Fruit fly (Drosophila melanogaster): ENCODE data around the gene Mtr4.

The Mtr4 gene

dm6 chr2L:15750523-15751258, 1.4 kb upstream of the Mtr4 start, which contains the start of gene ND-B17 (continued):
- TF ChIP-seq CG42726 (GFP tag; IDR thresholded peaks at IDR 0.05; ENCODE audit: partially characterized antibody) (no peak), CG11695 (GFP tag; IDR thresholded peaks at IDR 0.05) (no peak), CG10147 (GFP tag; optimal IDR thresholded peaks at IDR 0.05) (no peak), CG11696 (GFP tag; IDR thresholded peaks at IDR 0.05) (no peak), stc (GFP tag; IDR thresholded peaks at IDR 0.05) (0 out of 2 replicates have a peak, but pooled peaks have one; percentile 21), lab (GFP tag; optimal IDR thresholded peaks at IDR 0.05) (no peak), inv (GFP tag; IDR thresholded peaks at IDR 0.05; ENCODE audit: partially characterized antibody) (no peak), wor (GFP tag; IDR thresholded peaks at IDR 0.05) (no peak), chn (GFP tag; optimal IDR thresholded peaks at IDR 0.05) (peak; percentile 62), al (GFP tag; IDR thresholded peaks at IDR 0.05) (peak; percentile 68), pita (GFP tag; optimal IDR thresholded peaks at IDR 0.05) (no peak), Hr3 (GFP tag; optimal IDR thresholded peaks at IDR 0.05) (peak; percentile 46), croc (GFP tag; conservative IDR thresholded peaks at IDR 0.05) (no peak), seq (GFP tag; IDR thresholded peaks at IDR 0.05) (no peak), Meics (GFP tag; optimal IDR thresholded peaks at IDR 0.05) (no peak), CG13287 (GFP tag; IDR thresholded peaks at IDR 0.05; ENCODE audit: partially characterized antibody) (peak; percentile 59), Optix (GFP tag; IDR thresholded peaks at IDR 0.05) (no peak), Abd-B (GFP tag; optimal IDR thresholded peaks at IDR 0.05) (no peak), dpn (GFP tag; optimal IDR thresholded peaks at IDR 0.05) (peak; percentile 26 to 69), CG12942 (GFP tag; optimal IDR thresholded peaks at IDR 0.05) (peak; percentile 55), CG7357 (GFP tag; IDR thresholded peaks at IDR 0.05) (no peak), CG14860 (GFP tag; IDR thresholded peaks at IDR 0.05; ENCODE audit: partially characterized antibody) (no peak), vfl (GFP tag; optimal IDR thresholded peaks at IDR 0.05) (peak; percentile 18), vvl (GFP tag; IDR thresholded peaks at IDR 0.05) (peak; percentile 59; the same call in 1 of the 2 replicates), Ets97D (GFP tag; optimal IDR thresholded peaks at IDR 0.05) (peak; percentile 43), CG15601 (tag; optimal IDR thresholded peaks at IDR 0.05) (peak; percentile 17), ATbp (GFP tag; optimal IDR thresholded peaks at IDR 0.05) (no peak)

- no peak for TF ChIP-seq tin (GFP tag; optimal IDR thresholded peaks at IDR 0.05)
- TF ChIP-seq CG18619 (GFP tag; optimal IDR thresholded peaks at IDR 0.05) = peak; percentile 14
- TF ChIP-seq tgo (GFP tag; IDR thresholded peaks at IDR 0.05) = peak; percentile 44; the same call in 1 of the 3 replicates
- TF ChIP-seq sens (GFP tag) = peak; percentile 39
- TF ChIP-seq D19B (GFP tag; optimal IDR thresholded peaks at IDR 0.05) = peak; percentile 71
- TF ChIP-seq CG18764 (GFP tag; optimal IDR thresholded peaks at IDR 0.05) = no peak
- 0 out of 3 replicates have a peak, but pooled peaks have one; percentile 26 for TF ChIP-seq CG7357 (GFP tag; IDR thresholded peaks at IDR 0.05)
- no peak for TF ChIP-seq pan (optimal IDR thresholded peaks at IDR 0.05)
- no peak for TF ChIP-seq pan (GFP tag; optimal IDR thresholded peaks at IDR 0.05 in 1 of 2, IDR thresholded peaks at IDR 0.05 in 1 of 2)
- no peak for TF ChIP-seq CG17802 (tag; optimal IDR thresholded peaks at IDR 0.05)
- no peak for TF ChIP-seq CkIIα-i1 (GFP tag; IDR thresholded peaks at IDR 0.05)
- TF ChIP-seq Ets65A (GFP tag) = no peak
- TF ChIP-seq br (optimal IDR thresholded peaks at IDR 0.05) = no peak
- TF ChIP-seq CG18262 (tag; optimal IDR thresholded peaks at IDR 0.05) = no peak
- no peak for TF ChIP-seq Myb (GFP tag; optimal IDR thresholded peaks at IDR 0.05)
- TF ChIP-seq az2 (GFP tag; optimal IDR thresholded peaks at IDR 0.05) = no peak
- TF ChIP-seq insv (GFP tag; optimal IDR thresholded peaks at IDR 0.05) = no peak
- TF ChIP-seq CG8281 (tag; optimal IDR thresholded peaks at IDR 0.05) = no peak
- no peak for TF ChIP-seq CG15011 (GFP tag; optimal IDR thresholded peaks at IDR 0.05)
- 0 out of 3 replicates have a peak, but pooled peaks have one; percentile 8 for TF ChIP-seq CG14050 (GFP tag; IDR thresholded peaks at IDR 0.05)
- TF ChIP-seq CG1647 (GFP tag; optimal IDR thresholded peaks at IDR 0.05) = no peak
- no peak for TF ChIP-seq Nf-YB (GFP tag; optimal IDR thresholded peaks at IDR 0.05)
- TF ChIP-seq CG31224 (GFP tag; IDR thresholded peaks at IDR 0.05) = 0 out of 2 replicates have a peak, but pooled peaks have one; percentile 15
- no peak for TF ChIP-seq Dll (GFP tag; IDR thresholded peaks at IDR 0.05; ENCODE audit: partially characterized antibody)
- TF ChIP-seq Med (GFP tag) = peak; percentile 60
- no peak for TF ChIP-seq CG17359 (tag; optimal IDR thresholded peaks at IDR 0.05)
Measured at dm6 chr2L:15751259-15751555, 856 bp upstream of the Mtr4 start.
